Fruit fly (Drosophila melanogaster) whole organism, embryonic: ENCODE data around the gene CG31717.

Experiments used
- Antp ChIP-seq: fragments of 200-800 bp; sonication (Bioruptor generic); optimal IDR thresholded peaks from 3 replicates; lab custom pipeline; 2016; ENCODE audit warnings: missing biosample characterization, missing genetic modification characterization
- Asciz ChIP-seq: fragments of 200-800 bp; sonication (Bioruptor generic); optimal IDR thresholded peaks from 2 replicates; lab custom pipeline; 2017; ENCODE audit warnings: missing biosample characterization, mild to moderate bottlenecking, missing genetic modification characterization, missing genetic modification reagents
- Bgb ChIP-seq: fragments of 200-800 bp; sonication (Bioruptor generic); IDR thresholded peaks from 2 replicates; pipeline ENCODE4 v1.3.6; 2022; ENCODE audit warnings: missing biosample characterization, missing genetic modification characterization; ENCODE audit not compliant: partially characterized antibody
- CG10209 ChIP-seq: fragments of 200-800 bp; sonication (Bioruptor generic); optimal IDR thresholded peaks from 3 replicates; lab custom pipeline; 2017; ENCODE audit warnings: missing biosample characterization, mild to moderate bottlenecking, missing genetic modification characterization, missing genetic modification reagents
- CG10274 ChIP-seq: fragments of 200-800 bp; sonication (Bioruptor generic); optimal IDR thresholded peaks from 3 replicates; lab custom pipeline; 2017; ENCODE audit warnings: missing biosample characterization, mild to moderate bottlenecking, missing genetic modification characterization
- CG10462 ChIP-seq: fragments of 200-800 bp; sonication (Bioruptor generic); optimal IDR thresholded peaks from 2 replicates; lab custom pipeline; 2016; ENCODE audit warnings: missing biosample characterization, missing genetic modification characterization
- CG10543 ChIP-seq: fragments of 200-800 bp; sonication (Bioruptor generic); optimal IDR thresholded peaks from 3 replicates; lab custom pipeline; 2017; ENCODE audit warnings: missing biosample characterization, mild to moderate bottlenecking, missing genetic modification characterization, moderate library complexity
- CG11696 ChIP-seq: fragments of 200-800 bp; sonication (Bioruptor generic); IDR thresholded peaks from 2 replicates; pipeline ENCODE4 v1.3.6; 2022; ENCODE audit warnings: missing biosample characterization, missing genetic modification characterization
- CG12744 ChIP-seq: fragments of 200-800 bp; sonication (Bioruptor generic); optimal IDR thresholded peaks from 2 replicates; lab custom pipeline; 2016; ENCODE audit warnings: missing biosample characterization, missing genetic modification characterization
- CG13287 ChIP-seq: fragments of 200-800 bp; sonication (Bioruptor generic); IDR thresholded peaks from 2 replicates; pipeline ENCODE4 v1.3.6; 2022; ENCODE audit warnings: missing biosample characterization, missing genetic modification characterization; ENCODE audit not compliant: partially characterized antibody
- CG13894 ChIP-seq: fragments of 200-800 bp; sonication (Bioruptor generic); optimal IDR thresholded peaks from 3 replicates; lab custom pipeline; 2018; ENCODE audit warnings: missing biosample characterization, mild to moderate bottlenecking, missing genetic modification characterization, moderate library complexity
- CG14441 ChIP-seq: fragments of 200-800 bp; sonication (Bioruptor generic); IDR thresholded peaks from 2 replicates; pipeline ENCODE4 v1.3.6; 2022; ENCODE audit warnings: missing biosample characterization, missing genetic modification characterization
- CG14667 ChIP-seq: fragments of 200-800 bp; sonication (Bioruptor generic); IDR thresholded peaks from 2 replicates; pipeline ENCODE4 v1.3.6; 2022; ENCODE audit warnings: missing biosample characterization, missing genetic modification characterization
- CG1647 ChIP-seq: fragments of 200-800 bp; sonication (Bioruptor generic); optimal IDR thresholded peaks from 3 replicates; lab custom pipeline; 2016; ENCODE audit warnings: missing biosample characterization, missing genetic modification characterization
- CG17829 ChIP-seq: fragments of 200-800 bp; optimal IDR thresholded peaks from 2 replicates; lab custom pipeline; 2019; ENCODE audit warnings: missing biosample characterization, mild to moderate bottlenecking, missing genetic modification characterization, moderate library complexity
- CG31441 ChIP-seq: fragments of 200-800 bp; sonication (Bioruptor generic); IDR thresholded peaks from 2 replicates; pipeline ENCODE4 v1.3.6; 2022; ENCODE audit warnings: missing biosample characterization, missing genetic modification characterization
- CG33213 ChIP-seq: fragments of 200-800 bp; sonication (Bioruptor generic); optimal IDR thresholded peaks from 3 replicates; lab custom pipeline; 2016; ENCODE audit warnings: missing biosample characterization, missing genetic modification characterization
- CG33557 ChIP-seq: fragments of 200-800 bp; sonication (Bioruptor generic); optimal IDR thresholded peaks from 2 replicates; lab custom pipeline; 2019; ENCODE audit warnings: missing biosample characterization, mild to moderate bottlenecking, missing genetic modification characterization, moderate library complexity
- CG4707 ChIP-seq: fragments of 200-800 bp; sonication (Bioruptor generic); optimal IDR thresholded peaks from 2 replicates; lab custom pipeline; 2018; ENCODE audit warnings: missing biosample characterization, mild to moderate bottlenecking, missing genetic modification characterization, moderate library complexity
- CG4730 ChIP-seq: fragments of 200-800 bp; sonication (Bioruptor generic); IDR thresholded peaks from 2 replicates; pipeline ENCODE4 v1.3.6; 2022; ENCODE audit warnings: missing biosample characterization, missing genetic modification characterization
- CG4820 ChIP-seq: fragments of 200-800 bp; sonication (Bioruptor generic); optimal IDR thresholded peaks from 3 replicates; lab custom pipeline; 2016; ENCODE audit warnings: missing biosample characterization, missing genetic modification characterization
- CG9437 ChIP-seq: fragments of 200-800 bp; sonication (Bioruptor generic); optimal IDR thresholded peaks from 2 replicates; lab custom pipeline; 2018; ENCODE audit warnings: missing biosample characterization, mild to moderate bottlenecking, missing genetic modification characterization
- CHES-1-like ChIP-seq: fragments of 200-800 bp; sonication (Bioruptor generic); optimal IDR thresholded peaks from 2 replicates; lab custom pipeline; 2016; ENCODE audit warnings: missing biosample characterization, missing genetic modification characterization
- Camta ChIP-seq: fragments of 200-800 bp; sonication (Bioruptor generic); optimal IDR thresholded peaks from 2 replicates; lab custom pipeline; 2016; ENCODE audit warnings: missing biosample characterization, missing genetic modification characterization
- CkIIα-i1 ChIP-seq: fragments of 200-800 bp; sonication (Bioruptor generic); IDR thresholded peaks from 2 replicates; pipeline ENCODE4 v1.3.6; 2022; ENCODE audit warnings: missing biosample characterization, missing genetic modification characterization
- Dip3 ChIP-seq: fragments of 200-800 bp; sonication (Bioruptor generic); optimal IDR thresholded peaks from 3 replicates; lab custom pipeline; 2016; ENCODE audit warnings: missing biosample characterization, missing genetic modification characterization
- Dll ChIP-seq: fragments of 200-800 bp; sonication (Bioruptor generic); IDR thresholded peaks from 4 replicates; pipeline ENCODE4 v1.3.6; 2022; ENCODE audit warnings: missing biosample characterization, missing genetic modification characterization; ENCODE audit not compliant: partially characterized antibody
- Dp ChIP-seq: fragments of 200-800 bp; sonication (Bioruptor generic); optimal IDR thresholded peaks from 2 replicates; lab custom pipeline; 2018; ENCODE audit warnings: missing biosample characterization, mild to moderate bottlenecking, missing genetic modification characterization, moderate library complexity
- Hey ChIP-seq: fragments of 200-800 bp; sonication (Bioruptor generic); optimal IDR thresholded peaks from 3 replicates; lab custom pipeline; 2018; ENCODE audit warnings: missing biosample characterization, mild to moderate bottlenecking, missing genetic modification characterization
- Hmx ChIP-seq: fragments of 200-800 bp; sonication (Bioruptor generic); optimal IDR thresholded peaks from 2 replicates; lab custom pipeline; 2016; ENCODE audit warnings: missing biosample characterization, missing genetic modification characterization
- Med ChIP-seq: fragments of 200-800 bp; sonication (Bioruptor generic); peaks from one replicate; lab custom pipeline; 2016; ENCODE audit warnings: missing biosample characterization, missing genetic modification characterization, mild to moderate bottlenecking, inconsistent platforms, moderate library complexity
- NfI ChIP-seq: fragments of 200-800 bp; sonication (Bioruptor generic); optimal IDR thresholded peaks from 3 replicates; lab custom pipeline; 2018; ENCODE audit warnings: missing biosample characterization, mild to moderate bottlenecking, missing genetic modification characterization, moderate library complexity
- Sox100B ChIP-seq: fragments of 200-800 bp; sonication (Bioruptor generic); optimal IDR thresholded peaks from 3 replicates; lab custom pipeline; 2018; ENCODE audit warnings: missing biosample characterization, mild to moderate bottlenecking, missing genetic modification characterization
- Vsx1 ChIP-seq: fragments of 200-800 bp; sonication (Bioruptor generic); optimal IDR thresholded peaks from 2 replicates; lab custom pipeline; 2017; ENCODE audit warnings: missing biosample characterization, mild to moderate bottlenecking, missing genetic modification characterization, missing genetic modification reagents
- az2 ChIP-seq: fragments of 200-800 bp; sonication (Bioruptor generic); optimal IDR thresholded peaks from 3 replicates; lab custom pipeline; 2016; ENCODE audit warnings: missing biosample characterization, missing genetic modification characterization
- bowl ChIP-seq: fragments of 200-800 bp; sonication (Bioruptor generic); IDR thresholded peaks from 2 replicates; pipeline ENCODE4 v1.3.6; 2022; ENCODE audit warnings: missing biosample characterization, missing genetic modification characterization
- ci ChIP-seq: fragments of 200-800 bp; sonication (Bioruptor generic); IDR thresholded peaks from 3 replicates; pipeline ENCODE4 v1.3.6; 2022; ENCODE audit warnings: missing biosample characterization, missing genetic modification characterization
- dan ChIP-seq: fragments of 200-800 bp; sonication (Bioruptor generic); IDR thresholded peaks from 2 replicates; pipeline ENCODE4 v1.3.6; 2022; ENCODE audit warnings: missing biosample characterization, missing genetic modification characterization
- dpn ChIP-seq, 2 experiments: fragments of 200-800 bp; sonication (Bioruptor generic); optimal IDR thresholded peaks; 3 replicates each; lab custom pipeline; 2016; ENCODE audit warnings: missing biosample characterization in 2 of 2, missing genetic modification characterization in 2 of 2
- en ChIP-seq: fragments of 200-800 bp; sonication (Bioruptor generic); optimal IDR thresholded peaks from 2 replicates; lab custom pipeline; 2016; ENCODE audit warnings: missing biosample characterization, missing genetic modification characterization
- eve ChIP-seq, 2 experiments: fragments of >200 bp; optimal IDR thresholded peaks; 2 replicates each; lab custom pipeline; 2017; ENCODE audit warnings: missing biosample characterization in 2 of 2, missing genetic modification characterization in 2 of 2
- fd96Cb ChIP-seq: fragments of 200-800 bp; sonication (Bioruptor generic); optimal IDR thresholded peaks from 2 replicates; lab custom pipeline; 2018; ENCODE audit warnings: missing biosample characterization, mild to moderate bottlenecking, missing genetic modification characterization, moderate library complexity
- fu2 ChIP-seq: fragments of 200-800 bp; sonication (Bioruptor generic); optimal IDR thresholded peaks from 2 replicates; lab custom pipeline; 2016; ENCODE audit warnings: missing biosample characterization, missing genetic modification characterization
- mam ChIP-seq: fragments of 200-800 bp; sonication (Bioruptor generic); optimal IDR thresholded peaks from 3 replicates; lab custom pipeline; 2016; ENCODE audit warnings: missing biosample characterization, missing genetic modification characterization
- pita ChIP-seq: fragments of 200-800 bp; sonication (Bioruptor generic); optimal IDR thresholded peaks from 2 replicates; lab custom pipeline; 2017; ENCODE audit warnings: missing biosample characterization, mild to moderate bottlenecking, missing genetic modification characterization
- slp2 ChIP-seq: fragments of 200-800 bp; sonication (Bioruptor generic); optimal IDR thresholded peaks from 2 replicates; lab custom pipeline; 2016; ENCODE audit warnings: missing biosample characterization, missing genetic modification characterization
- sqz ChIP-seq: fragments of 200-800 bp; sonication (Bioruptor generic); optimal IDR thresholded peaks from 3 replicates; lab custom pipeline; 2018; ENCODE audit warnings: missing biosample characterization, mild to moderate bottlenecking, missing genetic modification characterization
- sr ChIP-seq: fragments of 200-800 bp; sonication (Bioruptor generic); IDR thresholded peaks from 3 replicates; pipeline ENCODE4 v1.3.6; 2022; ENCODE audit warnings: missing biosample characterization, missing genetic modification characterization
- sug ChIP-seq: fragments of 200-800 bp; optimal IDR thresholded peaks from 2 replicates; lab custom pipeline; 2019; ENCODE audit warnings: missing biosample characterization, mild to moderate bottlenecking, missing genetic modification characterization, moderate library complexity
- tup ChIP-seq: fragments of 200-800 bp; sonication (Bioruptor generic); optimal IDR thresholded peaks from 2 replicates; lab custom pipeline; 2016; ENCODE audit warnings: missing biosample characterization, mild to moderate bottlenecking, missing genetic modification characterization, moderate library complexity
- vvl ChIP-seq: fragments of 200-800 bp; sonication (Bioruptor generic); IDR thresholded peaks from 2 replicates; pipeline ENCODE4 v1.3.6; 2022; ENCODE audit warnings: missing biosample characterization, missing genetic modification characterization
- z ChIP-seq: fragments of 200-800 bp; sonication (Bioruptor generic); IDR thresholded peaks from 3 replicates; pipeline ENCODE4 v1.3.6; 2022; ENCODE audit warnings: missing biosample characterization, missing genetic modification characterization
- zfh1 ChIP-seq: fragments of 200-800 bp; sonication (Bioruptor generic); IDR thresholded peaks from 3 replicates; pipeline ENCODE4 v1.3.6; 2022; ENCODE audit warnings: missing biosample characterization, missing genetic modification characterization

The CG31717 gene

dm6 chr2L:10231092-10231494 is 19.4 kb upstream of the CG31717 start (continued):
- TF ChIP-seq CG17829 (tag; lab: Kevin White, UChicago), result no peak
- no peak for TF ChIP-seq Sox100B (GFP tag; lab: Kevin White, UChicago)
- no peak for TF ChIP-seq CG13894
- TF ChIP-seq Dp (GFP tag; lab: Kevin White, UChicago), result no peak
- TF ChIP-seq dpn (GFP tag; optimal IDR thresholded peaks at IDR 0.05; lab: Kevin White, UChicago), result peak; percentile 25 to 32
- no peak for TF ChIP-seq slp2 (GFP tag; lab: Kevin White, UChicago)
- TF ChIP-seq Antp, result no peak
- no peak for TF ChIP-seq NfI (GFP tag; lab: Kevin White, UChicago)
- no peak for TF ChIP-seq bowl (GFP tag; lab: Robert Waterston, UW)
- TF ChIP-seq pita, result no peak
- no peak for TF ChIP-seq sqz (GFP tag; lab: Kevin White, UChicago)
- no peak for TF ChIP-seq CG33557 (GFP tag; lab: Kevin White, UChicago)
- no peak for TF ChIP-seq CG10209 (GFP tag; lab: Kevin White, UChicago)
- TF ChIP-seq CG33213 (GFP tag; lab: Kevin White, UChicago), result no peak
- TF ChIP-seq sr, result no peak
- TF ChIP-seq tup (GFP tag; lab: Kevin White, UChicago), result no peak
- TF ChIP-seq Dip3 (GFP tag; lab: Kevin White, UChicago), result no peak
- TF ChIP-seq Hey (tag; lab: Kevin White, UChicago), result no peak
- no peak for TF ChIP-seq sug (tag; lab: Kevin White, UChicago)
- TF ChIP-seq fu2 (GFP tag; lab: Kevin White, UChicago), result no peak
- TF ChIP-seq Hmx (GFP tag; lab: Kevin White, UChicago), result no peak
- TF ChIP-seq ci, result no peak
- peak in 1 of 2 experiments; percentile 87 for TF ChIP-seq eve (GFP tag; optimal IDR thresholded peaks at IDR 0.05; lab: Kevin White, UChicago)
- no peak for TF ChIP-seq CG10543 (GFP tag; lab: Kevin White, UChicago)
- TF ChIP-seq Bgb (GFP tag; lab: Robert Waterston, UW), result no peak
- no peak for TF ChIP-seq CG9437 (GFP tag; lab: Kevin White, UChicago)
- no peak for TF ChIP-seq CG11696 (GFP tag; lab: Robert Waterston, UW)
- TF ChIP-seq z, result no peak
- no peak for TF ChIP-seq CkIIα-i1 (GFP tag; lab: Robert Waterston, UW)
- no peak for TF ChIP-seq fd96Cb (tag; lab: Kevin White, UChicago)
- TF ChIP-seq Camta (GFP tag; lab: Kevin White, UChicago), result peak; percentile 27
- TF ChIP-seq CG14441, result no peak
- no peak for TF ChIP-seq az2
- TF ChIP-seq dan (GFP tag; lab: Robert Waterston, UW), result no peak
- TF ChIP-seq CG12744, result no peak
- no peak for TF ChIP-seq vvl
- TF ChIP-seq Dll (GFP tag; lab: Robert Waterston, UW), result no peak
- TF ChIP-seq CG13287 (GFP tag; lab: Robert Waterston, UW), result no peak
- TF ChIP-seq Med (GFP tag; lab: Kevin White, UChicago), result peak; percentile 81
- no peak for TF ChIP-seq Asciz (GFP tag; lab: Kevin White, UChicago)
- no peak for TF ChIP-seq CG1647 (GFP tag; lab: Kevin White, UChicago)
- peak; percentile 19 for TF ChIP-seq CHES-1-like (GFP tag; lab: Kevin White, UChicago)
- TF ChIP-seq CG4820, result no peak
- TF ChIP-seq mam (GFP tag; lab: Kevin White, UChicago), result peak; percentile 54
- TF ChIP-seq CG10462 (GFP tag; lab: Kevin White, UChicago), result no peak
- TF ChIP-seq CG4707 (GFP tag; lab: Kevin White, UChicago), result no peak
- TF ChIP-seq CG10274 (GFP tag; lab: Kevin White, UChicago), result no peak
- no peak for TF ChIP-seq CG4730 (GFP tag; lab: Robert Waterston, UW)
- TF ChIP-seq CG14667 (GFP tag; lab: Robert Waterston, UW), result no peak
- no peak for TF ChIP-seq en (GFP tag; lab: Kevin White, UChicago)
- TF ChIP-seq Vsx1 (GFP tag; lab: Kevin White, UChicago), result no peak
- TF ChIP-seq zfh1 (GFP tag; lab: Robert Waterston, UW), result no peak
- TF ChIP-seq CG31441 (GFP tag; lab: Robert Waterston, UW), result no peak
